Fruit fly (Drosophila melanogaster) whole organism, embryonic: ENCODE measurements around the gene Nf1.

ENCODE experiments used
- CG12299 ChIP-seq: fragments of 200-800 bp; sonication (Bioruptor generic); optimal IDR thresholded peaks from 2 replicates; lab custom pipeline; 2018; ENCODE audit warnings: missing biosample characterization, mild to moderate bottlenecking, missing genetic modification characterization
- CG7271 ChIP-seq: fragments of 200-800 bp; sonication (Bioruptor generic); optimal IDR thresholded peaks from 2 replicates; lab custom pipeline; 2018; ENCODE audit warnings: missing biosample characterization, mild to moderate bottlenecking, missing genetic modification characterization, moderate library complexity
- CG9609 ChIP-seq: fragments of 200-800 bp; sonication (Bioruptor generic); optimal IDR thresholded peaks from 3 replicates; lab custom pipeline; 2016; ENCODE audit warnings: missing biosample characterization, missing genetic modification characterization
- Ets65A ChIP-seq: fragments of 200-800 bp; sonication (Bioruptor generic); peaks from one replicate; lab custom pipeline; 2016; ENCODE audit warnings: missing biosample characterization, missing genetic modification characterization
- NfI ChIP-seq: fragments of 200-800 bp; sonication (Bioruptor generic); optimal IDR thresholded peaks from 3 replicates; lab custom pipeline; 2018; ENCODE audit warnings: missing biosample characterization, mild to moderate bottlenecking, missing genetic modification characterization, moderate library complexity
- croc ChIP-seq: fragments of 200-800 bp; sonication (Bioruptor generic); conservative IDR thresholded peaks from 3 replicates; pipeline ENCODE4 v1.3.6; 2022; ENCODE audit warnings: missing biosample characterization, missing genetic modification characterization
- danr ChIP-seq: fragments of 200-800 bp; sonication (Bioruptor generic); IDR thresholded peaks from 2 replicates; pipeline ENCODE4 v1.3.6; 2022; ENCODE audit warnings: missing biosample characterization, missing genetic modification characterization
- gt ChIP-seq: fragments of 200-800 bp; sonication (Bioruptor generic); IDR thresholded peaks from 2 replicates; pipeline ENCODE4 v1.3.6; 2022; ENCODE audit warnings: missing biosample characterization, missing genetic modification characterization
- lmd ChIP-seq: fragments of 200-800 bp; sonication (Bioruptor generic); IDR thresholded peaks from 2 replicates; pipeline ENCODE4 v1.3.6; 2022; ENCODE audit warnings: missing biosample characterization, missing genetic modification characterization
- nau ChIP-seq: fragments of 200-800 bp; sonication (Bioruptor generic); optimal IDR thresholded peaks from 3 replicates; lab custom pipeline; 2017; ENCODE audit warnings: missing biosample characterization, mild to moderate bottlenecking, missing genetic modification characterization, missing genetic modification reagents
- pan ChIP-seq, 4 experiments: fragments of >200 bp in 3 of 4; fragments of 200-800 bp in 1 of 4; sonication (Bioruptor generic) in 1 of 4; optimal IDR thresholded peaks in 3 of 4; IDR thresholded peaks in 1 of 4; 2 replicates each; pipeline versions ENCODE4 v1.3.6 to Lab custom; 2017 to 2022; ENCODE audit warnings: missing biosample characterization in 2 of 4, missing genetic modification characterization in 2 of 4, mixed read lengths in 1 of 4

DNA sequence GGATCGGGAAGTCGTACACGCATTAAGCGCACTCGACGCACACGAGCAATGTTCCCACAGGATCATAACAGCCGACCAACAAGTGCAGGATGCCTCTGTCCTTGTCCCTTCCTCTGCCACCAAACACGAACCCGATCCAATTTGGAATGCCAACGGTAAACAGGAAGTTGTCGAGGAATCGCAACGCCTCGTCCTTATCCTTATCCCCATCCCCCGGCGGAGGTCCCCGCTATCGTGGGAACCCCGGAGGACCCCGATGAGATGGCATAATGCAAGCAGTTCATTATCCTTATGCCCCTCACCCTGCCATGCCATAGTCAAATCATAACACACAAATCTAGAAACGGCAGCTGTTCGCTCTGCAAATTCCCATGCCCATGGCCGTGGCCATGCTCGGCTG lies 16.3 kb downstream of the Nf1 start:
- TF ChIP-seq croc (GFP tag; lab: Robert Waterston, UW) (no peak), NfI (GFP tag; lab: Kevin White, UChicago) (no peak), CG12299 (tag; lab: Kevin White, UChicago) (no peak), lmd (GFP tag; lab: Robert Waterston, UW) (no peak), CG7271 (no peak), nau (GFP tag; lab: Kevin White, UChicago) (no peak), Ets65A (GFP tag; lab: Kevin White, UChicago) (no peak), pan (optimal IDR thresholded peaks at IDR 0.05; lab: Kevin White, UChicago) (no peak), pan (GFP tag; optimal IDR thresholded peaks at IDR 0.05 in 1 of 2, IDR thresholded peaks at IDR 0.05 in 1 of 2) (no peak), gt (GFP tag; lab: Robert Waterston, UW) (no peak), danr (no peak), CG9609 (GFP tag; lab: Kevin White, UChicago) (no peak)
